Fruit fly (Drosophila melanogaster): Measurements from ENCODE around the gene Myo31DF.

dm6 chr2L:10510088-10510487, 3.5 kb upstream of the Myo31DF start, which contains the start of gene CG7384:
- TF ChIP-seq Hr78 (GFP tag; optimal IDR thresholded peaks at IDR 0.05), result no peak
- TF ChIP-seq Rel (GFP tag; optimal IDR thresholded peaks at IDR 0.05), result no peak
- peak; percentile 87 for TF ChIP-seq Rel (tag; optimal IDR thresholded peaks at IDR 0.05)
- TF ChIP-seq Hnf4 (GFP tag; optimal IDR thresholded peaks at IDR 0.05), result no peak
- TF ChIP-seq brk (GFP tag; optimal IDR thresholded peaks at IDR 0.05), result no peak
- TF ChIP-seq lola (GFP tag; optimal IDR thresholded peaks at IDR 0.05), result no peak
- no peak for TF ChIP-seq pan (optimal IDR thresholded peaks at IDR 0.05)
- no peak for TF ChIP-seq Sp1 (GFP tag; optimal IDR thresholded peaks at IDR 0.05)
- TF ChIP-seq h (GFP tag; optimal IDR thresholded peaks at IDR 0.05), result no peak
- no peak for TF ChIP-seq GATAd (GFP tag; optimal IDR thresholded peaks at IDR 0.05)
- TF ChIP-seq HLH106 (tag; optimal IDR thresholded peaks at IDR 0.05), result no peak

Data from whole organism, wandering third instar larva.